Fruit fly (Drosophila melanogaster): ENCODE results near the gene CG42249.

The CG42249 gene

dm6 chrX:11087384-11087783 is 8.7 kb upstream of the CG42249 start:
- TF ChIP-seq E2f2 (GFP tag; IDR thresholded peaks at IDR 0.05) (no peak), pros (GFP tag; optimal IDR thresholded peaks at IDR 0.05) (no peak), Dp (GFP tag; optimal IDR thresholded peaks at IDR 0.05) (no peak), nau (GFP tag; optimal IDR thresholded peaks at IDR 0.05) (no peak), ATbp (GFP tag; optimal IDR thresholded peaks at IDR 0.05) (no peak), lab (GFP tag; optimal IDR thresholded peaks at IDR 0.05) (peak; percentile 13), Blimp-1 (GFP tag; optimal IDR thresholded peaks at IDR 0.05) (peak; percentile 17), Dfd (GFP tag; optimal IDR thresholded peaks at IDR 0.05) (no peak), bowl (GFP tag; IDR thresholded peaks at IDR 0.05) (no peak), BEAF-32 (GFP tag; optimal IDR thresholded peaks at IDR 0.05) (no peak), gem (tag; optimal IDR thresholded peaks at IDR 0.05) (peak; percentile 37), Mad (GFP tag; optimal IDR thresholded peaks at IDR 0.05) (no peak), CG11696 (GFP tag; IDR thresholded peaks at IDR 0.05) (no peak), CG12236 (GFP tag; optimal IDR thresholded peaks at IDR 0.05) (no peak), Dll (GFP tag; IDR thresholded peaks at IDR 0.05; ENCODE audit: partially characterized antibody) (no peak), Stat92E (GFP tag; optimal IDR thresholded peaks at IDR 0.05) (no peak), Hmr (GFP tag; optimal IDR thresholded peaks at IDR 0.05) (peak; percentile 0), CG12769 (tag; optimal IDR thresholded peaks at IDR 0.05) (no peak), Poxn (GFP tag; IDR thresholded peaks at IDR 0.05) (no peak), sob (GFP tag; IDR thresholded peaks at IDR 0.05) (0 out of 2 replicates have a peak, but pooled peaks have one; percentile 12), rib (GFP tag; IDR thresholded peaks at IDR 0.05) (no peak), CG12391 (tag; optimal IDR thresholded peaks at IDR 0.05) (no peak), Ets97D (GFP tag; optimal IDR thresholded peaks at IDR 0.05) (peak; percentile 78), CG1233 (GFP tag; optimal IDR thresholded peaks at IDR 0.05) (no peak), CG14710 (tag; optimal IDR thresholded peaks at IDR 0.05) (no peak), gsb-n (tag; optimal IDR thresholded peaks at IDR 0.05) (no peak), fd64A (GFP tag; optimal IDR thresholded peaks at IDR 0.05) (no peak), CG10321 (GFP tag; IDR thresholded peaks at IDR 0.05) (no peak), Side (GFP tag; optimal IDR thresholded peaks at IDR 0.05) (no peak), CG12219 (GFP tag; optimal IDR thresholded peaks at IDR 0.05) (no peak), CG3163 (GFP tag; optimal IDR thresholded peaks at IDR 0.05) (no peak), CG8290 (GFP tag; optimal IDR thresholded peaks at IDR 0.05) (no peak), CG8290 (tag; optimal IDR thresholded peaks at IDR 0.05) (peak in 1 of 2 experiments; percentile 1), CG33557 (GFP tag; optimal IDR thresholded peaks at IDR 0.05) (no peak), ssp (GFP tag; IDR thresholded peaks at IDR 0.05) (no peak), Dek (tag; optimal IDR thresholded peaks at IDR 0.05) (no peak), CG6254 (GFP tag; optimal IDR thresholded peaks at IDR 0.05) (no peak), CG8359 (GFP tag; optimal IDR thresholded peaks at IDR 0.05; ENCODE audit: borderline replicate concordance) (no peak), CG30020 (tag; optimal IDR thresholded peaks at IDR 0.05) (no peak), E2f1 (GFP tag; IDR thresholded peaks at IDR 0.05) (no peak), ci (GFP tag; IDR thresholded peaks at IDR 0.05) (peak; percentile 43; the same call in 1 of the 3 replicates), Fer1 (GFP tag; optimal IDR thresholded peaks at IDR 0.05) (no peak), CG4404 (GFP tag; IDR thresholded peaks at IDR 0.05) (no peak), CG32532 (GFP tag; IDR thresholded peaks at IDR 0.05) (no peak), Dip2 (GFP tag; IDR thresholded peaks at IDR 0.05) (no peak), kay (GFP tag; optimal IDR thresholded peaks at IDR 0.05) (peak; percentile 80), sens (GFP tag) (peak; percentile 63), chinmo (GFP tag; IDR thresholded peaks at IDR 0.05; ENCODE audit: partially characterized antibody) (no peak), hb (GFP tag; IDR thresholded peaks at IDR 0.05; ENCODE audit: partially characterized antibody) (no peak), ken (GFP tag; IDR thresholded peaks at IDR 0.05) (0 out of 3 replicates have a peak, but pooled peaks have one; percentile 22), CG16863 (GFP tag; optimal IDR thresholded peaks at IDR 0.05) (no peak)

All from whole organism, embryonic.